Worm (Caenorhabditis elegans) whole organism, L3 larva: ENCODE measurements around the gene prmt-9.

Source experiments
- elt-2 ChIP-seq: sonication (generic microtip); optimal IDR thresholded peaks from 2 replicates; lab custom pipeline; 2016; ENCODE audit warnings: missing genetic modification reagents, mild to moderate bottlenecking, missing genetic modification characterization, missing compliant biosample characterization
- nhr-12 ChIP-seq: fragments of 150-350 bp; optimal IDR thresholded peaks from 2 replicates; lab custom pipeline; 2014; ENCODE audit warnings: missing biosample characterization, missing genetic modification characterization

ce11 chrIV:12637340-12637739 is 46.8 kb downstream of the prmt-9 start:
- TF ChIP-seq nhr-12 (tag; lab: Kevin White, UChicago) (no peak), elt-2 (tag; lab: Kevin White, UChicago) (no peak)
